Worm (Caenorhabditis elegans) whole organism, L1 larva: Measurements from ENCODE around the gene mltn-8.

Experiments
- alr-1 ChIP-seq: fragments of 200-800 bp; sonication (Bioruptor generic); optimal IDR thresholded peaks from 2 replicates; lab custom pipeline; 2018; ENCODE audit warnings: borderline replicate concordance, mild to moderate bottlenecking, missing genetic modification characterization, missing compliant biosample characterization
- ama-1 ChIP-seq: fragments of 150-350 bp; optimal IDR thresholded peaks from 2 replicates; lab custom pipeline; 2014
- ces-1 ChIP-seq: fragments of 150-350 bp; optimal IDR thresholded peaks from 2 replicates; lab custom pipeline; 2014; ENCODE audit warnings: missing biosample characterization, missing genetic modification reagents, missing genetic modification characterization
- fkh-10 ChIP-seq: sonication (generic microtip); optimal IDR thresholded peaks from 2 replicates; lab custom pipeline; 2017; ENCODE audit warnings: missing biosample characterization, missing genetic modification reagents, missing genetic modification characterization
- fkh-4 ChIP-seq: sonication (generic microtip); optimal IDR thresholded peaks from 2 replicates; lab custom pipeline; 2016; ENCODE audit warnings: missing compliant biosample characterization, missing genetic modification characterization, borderline replicate concordance
- fos-1 ChIP-seq: fragments of 150-350 bp; optimal IDR thresholded peaks from 2 replicates; lab custom pipeline; 2014; ENCODE audit warnings: missing biosample characterization, missing genetic modification characterization
- lin-13 ChIP-seq: fragments of 150-350 bp; optimal IDR thresholded peaks from 2 replicates; lab custom pipeline; 2014; ENCODE audit warnings: missing biosample characterization, missing genetic modification reagents, missing genetic modification characterization
- lir-3 ChIP-seq: sonication (generic microtip); optimal IDR thresholded peaks from 2 replicates; lab custom pipeline; 2016; ENCODE audit warnings: mild to moderate bottlenecking, missing genetic modification characterization, moderate library complexity, missing compliant biosample characterization; ENCODE audit not compliant: poor library complexity
- mep-1 ChIP-seq: fragments of 150-350 bp; optimal IDR thresholded peaks from 2 replicates; lab custom pipeline; 2014; ENCODE audit warnings: missing biosample characterization, missing genetic modification characterization

DNA sequence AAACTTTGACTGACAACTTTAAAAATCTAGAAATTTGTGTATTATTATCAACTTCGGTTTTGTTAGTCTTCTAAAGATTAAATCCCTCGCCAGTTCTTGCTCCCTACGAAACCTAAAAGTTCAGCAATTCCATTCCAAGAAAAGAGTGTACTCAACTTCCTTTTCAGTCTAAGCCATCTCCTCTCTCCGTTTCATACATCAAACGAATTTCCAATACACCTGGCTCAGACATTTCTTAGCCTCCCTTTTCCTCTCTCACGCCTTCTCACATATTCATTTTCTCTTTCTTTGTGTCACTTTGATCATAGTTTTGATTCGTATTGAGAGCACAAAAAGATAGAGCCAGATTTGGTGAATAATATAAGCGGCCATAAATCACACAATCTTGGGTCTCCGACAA lies 16.2 kb upstream of the mltn-8 start, which contains the start of gene nhr-253:
- TF ChIP-seq fkh-4 (no peak), fkh-10 (no peak), lir-3 (tag; lab: Kevin White, UChicago) (no peak), ces-1 (GFP tag; lab: Kevin White, UChicago) (no peak), fos-1 (tag; lab: Kevin White, UChicago) (no peak), lin-13 (GFP tag; lab: Kevin White, UChicago) (no peak), ama-1 (lab: Kevin White, UChicago) (no peak), alr-1 (tag; lab: Kevin White, UChicago) (no peak), mep-1 (tag; lab: Kevin White, UChicago) (no peak)
